Fruit fly (Drosophila melanogaster) whole organism, embryonic: ENCODE measurements around the gene CG14913.
A peak's percentile ranks its signal among the peaks of the same experiment; 100 is the strongest.

Source experiments
- Antp ChIP-seq: fragments of 200-800 bp; sonication (Bioruptor generic); optimal IDR thresholded peaks from 3 replicates; lab custom pipeline; 2016; ENCODE audit warnings: missing biosample characterization, missing genetic modification characterization
- Atf6 ChIP-seq: fragments of 200-800 bp; sonication (Bioruptor generic); IDR thresholded peaks from 2 replicates; pipeline ENCODE4 v1.3.6; 2022; ENCODE audit warnings: missing biosample characterization, missing genetic modification characterization
- CG10209 ChIP-seq: fragments of 200-800 bp; sonication (Bioruptor generic); optimal IDR thresholded peaks from 3 replicates; lab custom pipeline; 2017; ENCODE audit warnings: missing biosample characterization, mild to moderate bottlenecking, missing genetic modification characterization, missing genetic modification reagents
- CG11504 ChIP-seq: fragments of 200-800 bp; sonication (Bioruptor generic); optimal IDR thresholded peaks from 3 replicates; lab custom pipeline; 2019; ENCODE audit warnings: missing biosample characterization, mild to moderate bottlenecking, missing genetic modification characterization, moderate library complexity
- CG12155 ChIP-seq: fragments of 200-800 bp; sonication (Bioruptor generic); optimal IDR thresholded peaks from 3 replicates; lab custom pipeline; 2016; ENCODE audit warnings: missing biosample characterization, missing genetic modification characterization
- CG13287 ChIP-seq: fragments of 200-800 bp; sonication (Bioruptor generic); IDR thresholded peaks from 2 replicates; pipeline ENCODE4 v1.3.6; 2022; ENCODE audit warnings: missing biosample characterization, missing genetic modification characterization; ENCODE audit not compliant: partially characterized antibody
- CG14965 ChIP-seq: fragments of 200-800 bp; sonication (Bioruptor generic); optimal IDR thresholded peaks from 2 replicates; lab custom pipeline; 2016; ENCODE audit warnings: missing biosample characterization, missing genetic modification characterization, borderline replicate concordance
- CG15479 ChIP-seq: fragments of 200-800 bp; sonication (Bioruptor generic); optimal IDR thresholded peaks from 3 replicates; lab custom pipeline; 2019; ENCODE audit warnings: missing biosample characterization, mild to moderate bottlenecking, missing genetic modification characterization, moderate library complexity
- CG15696 ChIP-seq: fragments of 200-800 bp; sonication (Bioruptor generic); optimal IDR thresholded peaks from 2 replicates; lab custom pipeline; 2019; ENCODE audit warnings: missing biosample characterization, mild to moderate bottlenecking, missing genetic modification characterization, moderate library complexity
- CG17186 ChIP-seq: fragments of 200-800 bp; sonication (Bioruptor generic); optimal IDR thresholded peaks from 3 replicates; lab custom pipeline; 2017; ENCODE audit warnings: missing biosample characterization, missing genetic modification reagents, missing genetic modification characterization
- CG17328 ChIP-seq: fragments of 200-800 bp; sonication (Bioruptor generic); IDR thresholded peaks from 2 replicates; pipeline ENCODE4 v1.3.6; 2022; ENCODE audit warnings: missing biosample characterization, missing genetic modification characterization
- CG17361 ChIP-seq: fragments of 200-800 bp; sonication (Bioruptor generic); IDR thresholded peaks from 3 replicates; pipeline ENCODE4 v1.3.6; 2022; ENCODE audit warnings: missing biosample characterization, missing genetic modification characterization
- CG17568 ChIP-seq: fragments of 200-800 bp; sonication (Bioruptor generic); optimal IDR thresholded peaks from 2 replicates; lab custom pipeline; 2018; ENCODE audit warnings: missing biosample characterization, mild to moderate bottlenecking, missing genetic modification characterization, moderate library complexity
- CG18599 ChIP-seq: fragments of 200-800 bp; sonication (Bioruptor generic); optimal IDR thresholded peaks from 3 replicates; lab custom pipeline; 2017; ENCODE audit warnings: missing biosample characterization, missing genetic modification characterization, mild to moderate bottlenecking, moderate library complexity, missing genetic modification reagents
- CG18619 ChIP-seq: fragments of 200-800 bp; sonication (Bioruptor generic); optimal IDR thresholded peaks from 3 replicates; lab custom pipeline; 2017; ENCODE audit warnings: missing biosample characterization, mild to moderate bottlenecking, missing genetic modification characterization
- CG2712 ChIP-seq: fragments of 200-800 bp; optimal IDR thresholded peaks from 3 replicates; lab custom pipeline; 2019; ENCODE audit warnings: missing biosample characterization, mild to moderate bottlenecking, missing genetic modification characterization, moderate library complexity
- CG30020 ChIP-seq: fragments of 200-800 bp; optimal IDR thresholded peaks from 2 replicates; lab custom pipeline; 2019; ENCODE audit warnings: missing biosample characterization, mild to moderate bottlenecking, missing genetic modification characterization, moderate library complexity
- CG3726 ChIP-seq: fragments of 200-800 bp; sonication (Bioruptor generic); IDR thresholded peaks from 3 replicates; pipeline ENCODE4, ENCODE4 v1.3.6; 2022; ENCODE audit warnings: missing biosample characterization, missing genetic modification characterization
- CG3995 ChIP-seq: fragments of 200-800 bp; sonication (Bioruptor generic); optimal IDR thresholded peaks from 3 replicates; lab custom pipeline; 2016; ENCODE audit warnings: missing biosample characterization, missing genetic modification characterization
- CG6689 ChIP-seq: fragments of 200-800 bp; sonication (Bioruptor generic); IDR thresholded peaks from 2 replicates; pipeline ENCODE4 v1.3.6; 2022; ENCODE audit warnings: missing biosample characterization, missing genetic modification characterization
- CG6854 ChIP-seq: fragments of 200-800 bp; sonication (Bioruptor generic); optimal IDR thresholded peaks from 3 replicates; lab custom pipeline; 2017; ENCODE audit warnings: missing biosample characterization, mild to moderate bottlenecking, missing genetic modification characterization
- CG7372 ChIP-seq: fragments of 200-800 bp; sonication (Bioruptor generic); IDR thresholded peaks from 2 replicates; pipeline ENCODE4 v1.3.6; 2022; ENCODE audit warnings: missing biosample characterization, missing genetic modification characterization
- CG8089 ChIP-seq: fragments of 200-800 bp; sonication (Bioruptor generic); optimal IDR thresholded peaks from 3 replicates; lab custom pipeline; 2016; ENCODE audit warnings: missing biosample characterization, missing genetic modification characterization
- CG8290 ChIP-seq, 3 experiments: fragments of 200-800 bp; sonication (Bioruptor generic); optimal IDR thresholded peaks; 2 replicates each; lab custom pipeline; 2016 to 2019; ENCODE audit warnings: missing biosample characterization in 3 of 3, missing genetic modification characterization in 3 of 3, mild to moderate bottlenecking in 2 of 3, moderate library complexity in 1 of 3
- CrebB ChIP-seq: fragments of 200-800 bp; sonication (Bioruptor generic); optimal IDR thresholded peaks from 3 replicates; lab custom pipeline; 2018; ENCODE audit warnings: missing biosample characterization, mild to moderate bottlenecking, missing genetic modification characterization
- Dll ChIP-seq: fragments of 200-800 bp; sonication (Bioruptor generic); IDR thresholded peaks from 4 replicates; pipeline ENCODE4 v1.3.6; 2022; ENCODE audit warnings: missing biosample characterization, missing genetic modification characterization; ENCODE audit not compliant: partially characterized antibody
- GATAe ChIP-seq: fragments of 200-800 bp; sonication (Bioruptor generic); conservative IDR thresholded peaks from 2 replicates; pipeline ENCODE4 v1.3.6; 2022; ENCODE audit warnings: missing biosample characterization, missing genetic modification characterization
- H15 ChIP-seq: fragments of 200-800 bp; sonication (Bioruptor generic); IDR thresholded peaks from 3 replicates; pipeline ENCODE4 v1.3.6; 2022; ENCODE audit warnings: missing biosample characterization, missing genetic modification characterization
- HLH54F ChIP-seq: fragments of 200-800 bp; sonication (Bioruptor generic); optimal IDR thresholded peaks from 3 replicates; lab custom pipeline; 2016; ENCODE audit warnings: missing biosample characterization, missing genetic modification characterization
- Hr3 ChIP-seq: fragments of 200-800 bp; sonication (Bioruptor generic); optimal IDR thresholded peaks from 3 replicates; lab custom pipeline; 2016; ENCODE audit warnings: missing biosample characterization, missing genetic modification characterization
- Hr39 ChIP-seq: fragments of >200 bp; optimal IDR thresholded peaks from 2 replicates; lab custom pipeline; 2017
- Lim3 ChIP-seq: fragments of 200-800 bp; sonication (Bioruptor generic); IDR thresholded peaks from 2 replicates; pipeline ENCODE4 v1.3.6; 2022; ENCODE audit warnings: missing biosample characterization, missing genetic modification characterization
- Xrp1 ChIP-seq: fragments of 200-800 bp; sonication (Bioruptor generic); IDR thresholded peaks from 2 replicates; pipeline ENCODE4 v1.3.6; 2022; ENCODE audit warnings: missing biosample characterization, missing genetic modification characterization
- ash1 ChIP-seq: fragments of 200-800 bp; sonication (Bioruptor generic); optimal IDR thresholded peaks from 2 replicates; lab custom pipeline; 2018; ENCODE audit warnings: missing biosample characterization, mild to moderate bottlenecking, missing genetic modification characterization
- bowl ChIP-seq: fragments of 200-800 bp; sonication (Bioruptor generic); IDR thresholded peaks from 2 replicates; pipeline ENCODE4 v1.3.6; 2022; ENCODE audit warnings: missing biosample characterization, missing genetic modification characterization
- da ChIP-seq: fragments of 200-800 bp; sonication (Bioruptor generic); optimal IDR thresholded peaks from 2 replicates; lab custom pipeline; 2016; ENCODE audit warnings: missing biosample characterization, missing genetic modification characterization
- fd96Cb ChIP-seq: fragments of 200-800 bp; sonication (Bioruptor generic); optimal IDR thresholded peaks from 2 replicates; lab custom pipeline; 2018; ENCODE audit warnings: missing biosample characterization, mild to moderate bottlenecking, missing genetic modification characterization, moderate library complexity
- fru ChIP-seq: fragments of >200 bp; optimal IDR thresholded peaks from 2 replicates; lab custom pipeline; 2017
- gce ChIP-seq: fragments of 200-800 bp; sonication (Bioruptor generic); IDR thresholded peaks from 3 replicates; pipeline ENCODE4 v1.3.6; 2022; ENCODE audit warnings: missing biosample characterization, missing genetic modification characterization
- hkb ChIP-seq, 2 experiments: fragments of 200-800 bp in 1 of 2; fragments of >200 bp in 1 of 2; sonication (Bioruptor generic) in 1 of 2; IDR thresholded peaks in 1 of 2; optimal IDR thresholded peaks in 1 of 2; 2 replicates each; pipeline versions ENCODE4 v1.3.6 to Lab custom; 2017 to 2022; ENCODE audit warnings: missing biosample characterization in 1 of 2, missing genetic modification characterization in 1 of 2
- knrl ChIP-seq: fragments of 200-800 bp; sonication (Bioruptor generic); IDR thresholded peaks from 3 replicates; pipeline ENCODE4 v1.3.6; 2022; ENCODE audit warnings: missing biosample characterization, missing genetic modification characterization; ENCODE audit not compliant: partially characterized antibody
- luna ChIP-seq: fragments of 200-800 bp; sonication (Bioruptor generic); optimal IDR thresholded peaks from 2 replicates; lab custom pipeline; 2016; ENCODE audit warnings: missing biosample characterization, missing genetic modification characterization
- pfk ChIP-seq: fragments of 200-800 bp; sonication (Bioruptor generic); optimal IDR thresholded peaks from 2 replicates; lab custom pipeline; 2018; ENCODE audit warnings: missing biosample characterization, mild to moderate bottlenecking, missing genetic modification characterization, moderate library complexity
- pho ChIP-seq: fragments of 200-800 bp; sonication (Bioruptor generic); optimal IDR thresholded peaks from 2 replicates; lab custom pipeline; 2016; ENCODE audit warnings: missing biosample characterization, missing genetic modification characterization
- prd ChIP-seq, 3 experiments: fragments of >200 bp in 2 of 3; fragments of 200-800 bp in 1 of 3; sonication (Bioruptor generic) in 1 of 3; optimal IDR thresholded peaks in 2 of 3; IDR thresholded peaks in 1 of 3; 2 replicates in 2 of 3; 3 replicates in 1 of 3; pipeline versions ENCODE4 v1.3.6 to Lab custom; 2017 to 2022; ENCODE audit warnings: missing biosample characterization in 1 of 3, missing genetic modification characterization in 1 of 3
- sima ChIP-seq: fragments of 200-800 bp; sonication (Bioruptor generic); optimal IDR thresholded peaks from 2 replicates; lab custom pipeline; 2016; ENCODE audit warnings: missing biosample characterization, missing genetic modification characterization
- unc-4 ChIP-seq: fragments of 200-800 bp; sonication (Bioruptor generic); IDR thresholded peaks from 2 replicates; pipeline ENCODE4 v1.3.6; 2022; ENCODE audit warnings: missing biosample characterization, missing genetic modification characterization; ENCODE audit not compliant: partially characterized antibody
- unpg ChIP-seq: fragments of 200-800 bp; sonication (Bioruptor generic); optimal IDR thresholded peaks from 3 replicates; lab custom pipeline; 2018; ENCODE audit warnings: missing biosample characterization, mild to moderate bottlenecking, missing genetic modification characterization, moderate library complexity
- vnd ChIP-seq: fragments of 200-800 bp; sonication (Bioruptor generic); IDR thresholded peaks from 3 replicates; pipeline ENCODE4 v1.3.6; 2022; ENCODE audit warnings: missing biosample characterization, missing genetic modification characterization; ENCODE audit not compliant: partially characterized antibody
- wdn ChIP-seq: fragments of 200-800 bp; sonication (Bioruptor generic); IDR thresholded peaks from 2 replicates; pipeline ENCODE4 v1.3.6; 2022; ENCODE audit warnings: missing biosample characterization, missing genetic modification characterization

Gene CG14913

DNA sequence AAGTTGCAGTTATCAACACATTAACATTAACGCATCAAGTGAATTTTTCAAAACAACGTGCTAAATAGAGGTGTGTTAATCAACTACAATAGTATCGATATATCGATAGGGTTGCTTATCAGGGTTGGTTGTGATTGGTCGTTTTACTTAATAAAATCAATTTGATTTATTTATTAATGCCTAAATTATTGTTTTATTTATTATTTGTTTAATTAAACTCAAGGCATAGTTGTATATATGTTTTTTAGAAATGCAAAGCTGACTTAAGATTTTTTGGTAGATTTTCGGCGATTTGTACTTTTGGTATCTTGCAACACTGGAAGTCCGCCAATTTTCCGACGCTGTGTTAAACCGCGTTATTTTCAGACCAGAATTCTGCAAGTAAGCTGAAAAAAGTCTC, 5.8 kb upstream of the CG14913 start, which contains the start of the genes Art8 and dUTPase (continued):
- TF ChIP-seq wdn (GFP tag; lab: Robert Waterston, UW) = peak; percentile 30; the same call in 1 of the 2 replicates
- no peak for TF ChIP-seq prd (optimal IDR thresholded peaks at IDR 0.05; lab: Kevin White, UChicago)
- peak; percentile 76 for TF ChIP-seq prd (GFP tag; IDR thresholded peaks at IDR 0.05; lab: Robert Waterston, UW)
- peak; percentile 47 for TF ChIP-seq CrebB (tag; lab: Kevin White, UChicago)
- peak; percentile 96 for TF ChIP-seq Dll
- peak; percentile 39 for TF ChIP-seq Antp
- no peak for TF ChIP-seq hkb (optimal IDR thresholded peaks at IDR 0.05; lab: Kevin White, UChicago)
- TF ChIP-seq hkb (GFP tag; IDR thresholded peaks at IDR 0.05; lab: Robert Waterston, UW) = peak; percentile 57; the same call in 1 of the 2 replicates
- no peak for TF ChIP-seq GATAe (GFP tag; lab: Robert Waterston, UW)
- TF ChIP-seq CG6854 = no peak
- no peak for TF ChIP-seq Lim3 (GFP tag; lab: Robert Waterston, UW)
- TF ChIP-seq CG17568 (GFP tag; lab: Kevin White, UChicago) = no peak
- peak; percentile 34 for TF ChIP-seq fd96Cb
- peak; percentile 51 for TF ChIP-seq CG17186 (GFP tag; lab: Kevin White, UChicago)
- peak; percentile 56; the same call in 1 of the 2 replicates for TF ChIP-seq CG17328 (GFP tag; lab: Robert Waterston, UW)
- no peak for TF ChIP-seq CG15479 (GFP tag; lab: Kevin White, UChicago)
- TF ChIP-seq CG6689 (GFP tag; lab: Robert Waterston, UW) = peak; percentile 56
- peak; percentile 88 for TF ChIP-seq CG2712 (tag; lab: Kevin White, UChicago)
- TF ChIP-seq CG14965 (GFP tag; lab: Kevin White, UChicago) = no peak
- TF ChIP-seq bowl (GFP tag; lab: Robert Waterston, UW) = no peak
- peak; percentile 75 for TF ChIP-seq Hr3 (GFP tag; lab: Kevin White, UChicago)
- no peak for TF ChIP-seq CG18599 (GFP tag; lab: Kevin White, UChicago)
- no peak for TF ChIP-seq CG7372 (GFP tag; lab: Robert Waterston, UW)
- peak; percentile 60 for TF ChIP-seq CG15696 (tag; lab: Kevin White, UChicago)
- no peak for TF ChIP-seq gce (GFP tag; lab: Robert Waterston, UW)
- TF ChIP-seq unpg (GFP tag; lab: Kevin White, UChicago) = peak; percentile 75
- no peak for TF ChIP-seq fru
- TF ChIP-seq CG8089 (GFP tag; lab: Kevin White, UChicago) = no peak
- peak; percentile 80 for TF ChIP-seq CG17361
- TF ChIP-seq Hr39 (lab: Kevin White, UChicago) = no peak
- TF ChIP-seq luna (GFP tag; lab: Kevin White, UChicago) = no peak
- peak; percentile 35; the same call in 1 of the 3 replicates for TF ChIP-seq H15 (GFP tag; lab: Robert Waterston, UW)
- TF ChIP-seq sima (GFP tag; lab: Kevin White, UChicago) = no peak
- no peak for TF ChIP-seq pfk
- TF ChIP-seq vnd = peak; percentile 68
- peak; percentile 80 for TF ChIP-seq Xrp1 (GFP tag; lab: Robert Waterston, UW)
- peak; percentile 45 for TF ChIP-seq HLH54F (GFP tag; lab: Kevin White, UChicago)
- TF ChIP-seq unc-4 = peak; percentile 93
- peak; percentile 66 for TF ChIP-seq CG10209 (GFP tag; lab: Kevin White, UChicago)
- no peak for TF ChIP-seq CG3726
- no peak for TF ChIP-seq da (GFP tag; lab: Kevin White, UChicago)
- TF ChIP-seq pho = peak; percentile 34
- peak; percentile 88 for TF ChIP-seq knrl (GFP tag; lab: Robert Waterston, UW)
- peak; percentile 14 for TF ChIP-seq CG18619 (GFP tag; lab: Kevin White, UChicago)
- peak; percentile 76 for TF ChIP-seq CG12155 (GFP tag; lab: Kevin White, UChicago)
- TF ChIP-seq CG13287 = peak; percentile 97
- TF ChIP-seq CG8290 (GFP tag; optimal IDR thresholded peaks at IDR 0.05; lab: Kevin White, UChicago) = peak; percentile 70
- TF ChIP-seq CG8290 (tag; optimal IDR thresholded peaks at IDR 0.05; lab: Kevin White, UChicago) = no peak
- no peak for TF ChIP-seq ash1 (GFP tag; lab: Kevin White, UChicago)
- peak; percentile 39 for TF ChIP-seq CG3995 (GFP tag; lab: Kevin White, UChicago)
- TF ChIP-seq CG30020 (tag; lab: Kevin White, UChicago) = peak; percentile 73
- peak; percentile 78 for TF ChIP-seq Atf6 (GFP tag; lab: Robert Waterston, UW)
- TF ChIP-seq CG11504 = peak; percentile 78
